Worm (Caenorhabditis elegans) whole organism, late embryonic: ENCODE data around the gene dhs-7.

ENCODE experiments used
- elt-2 ChIP-seq: sonication (generic microtip); optimal IDR thresholded peaks from 2 replicates; lab custom pipeline; 2016; ENCODE audit warnings: missing genetic modification reagents, missing genetic modification characterization, missing compliant biosample characterization
- hlh-30 ChIP-seq: sonication (generic microtip); optimal IDR thresholded peaks from 2 replicates; lab custom pipeline; 2017; ENCODE audit warnings: antibody characterized with exemption, missing genetic modification characterization, missing compliant biosample characterization; ENCODE audit not compliant: insufficient read depth
- odd-2 ChIP-seq: sonication (generic microtip); optimal IDR thresholded peaks from 2 replicates; lab custom pipeline; 2017; ENCODE audit warnings: antibody characterized with exemption, mild to moderate bottlenecking, missing genetic modification characterization, missing compliant biosample characterization
- pqm-1 ChIP-seq: sonication (generic microtip); optimal IDR thresholded peaks from 2 replicates; lab custom pipeline; 2016; ENCODE audit warnings: missing genetic modification characterization, missing compliant biosample characterization

DNA sequence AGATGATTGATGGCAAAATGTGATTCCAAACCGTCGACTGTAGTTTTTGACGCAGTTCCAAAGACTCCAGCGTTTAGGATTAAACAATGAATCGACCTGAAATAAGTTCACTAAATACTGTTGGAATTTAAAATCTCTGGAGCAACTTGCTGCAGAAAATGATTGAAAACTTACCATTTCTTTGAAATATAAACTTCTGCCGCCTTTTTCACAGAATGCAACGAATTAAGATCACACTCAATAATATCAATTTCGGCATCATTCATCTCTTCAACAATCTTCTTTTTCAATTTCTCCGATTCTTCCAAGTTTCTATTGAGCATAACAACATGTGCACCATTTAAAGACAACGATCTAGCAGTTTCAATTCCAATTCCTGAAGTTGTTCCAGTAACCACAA is 611 bp downstream of the dhs-7 start:
- TF ChIP-seq hlh-30 (tag; lab: Kevin White, UChicago) (no peak), pqm-1 (tag; lab: Kevin White, UChicago) (no peak), elt-2 (tag; lab: Kevin White, UChicago) (no peak), odd-2 (tag; lab: Kevin White, UChicago) (no peak)
